Worm (Caenorhabditis elegans) whole organism, L1 larva: ENCODE data around the gene sri-28.

Experiments used
- F16B12.6 ChIP-seq: fragments of 150-350 bp; optimal IDR thresholded peaks from 2 replicates; lab custom pipeline; 2014; ENCODE audit warnings: missing biosample characterization, missing genetic modification characterization
- aha-1 ChIP-seq: fragments of 150-350 bp; optimal IDR thresholded peaks from 2 replicates; lab custom pipeline; 2014; ENCODE audit warnings: missing biosample characterization, missing genetic modification characterization
- alr-1 ChIP-seq: fragments of 200-800 bp; sonication (Bioruptor generic); optimal IDR thresholded peaks from 2 replicates; lab custom pipeline; 2018; ENCODE audit warnings: borderline replicate concordance, mild to moderate bottlenecking, missing genetic modification characterization, missing compliant biosample characterization
- aly-2 ChIP-seq: fragments of 150-350 bp; optimal IDR thresholded peaks from 2 replicates; lab custom pipeline; 2014; ENCODE audit warnings: missing biosample characterization, missing genetic modification characterization
- blmp-1 ChIP-seq: fragments of 150-350 bp; optimal IDR thresholded peaks from 2 replicates; lab custom pipeline; 2014; ENCODE audit warnings: missing biosample characterization, missing genetic modification characterization
- ceh-63 ChIP-seq: fragments of 200-800 bp; sonication (Bioruptor generic); optimal IDR thresholded peaks from 2 replicates; lab custom pipeline; 2018; ENCODE audit warnings: mild to moderate bottlenecking, missing genetic modification characterization, missing compliant biosample characterization
- ceh-8 ChIP-seq: fragments of 200-800 bp; sonication (Bioruptor generic); optimal IDR thresholded peaks from 2 replicates; lab custom pipeline; 2018; ENCODE audit warnings: mild to moderate bottlenecking, missing genetic modification characterization, moderate library complexity, missing compliant biosample characterization
- ceh-88 ChIP-seq: fragments of 200-800 bp; sonication (Bioruptor generic); IDR thresholded peaks from 2 replicates; pipeline ENCODE4 v1.3.6; 2022; ENCODE audit warnings: missing genetic modification characterization, missing compliant biosample characterization
- ces-1 ChIP-seq: fragments of 150-350 bp; optimal IDR thresholded peaks from 2 replicates; lab custom pipeline; 2014; ENCODE audit warnings: missing biosample characterization, missing genetic modification reagents, missing genetic modification characterization
- dpl-1 ChIP-seq, 3 experiments: fragments of 150-350 bp in 2 of 3; sonication (generic microtip) in 1 of 3; optimal IDR thresholded peaks; 2 replicates each; lab custom pipeline; 2014 to 2017; ENCODE audit warnings: missing biosample characterization in 3 of 3, missing genetic modification characterization in 3 of 3, missing genetic modification reagents in 3 of 3
- egl-13 ChIP-seq: sonication (generic microtip); optimal IDR thresholded peaks from 2 replicates; lab custom pipeline; 2016; ENCODE audit warnings: missing genotype, missing genetic modification reagents, missing genetic modification characterization, missing compliant biosample characterization
- elt-2 ChIP-seq: sonication (generic microtip); optimal IDR thresholded peaks from 2 replicates; lab custom pipeline; 2016; ENCODE audit warnings: missing genetic modification characterization, mild to moderate bottlenecking, inconsistent platforms, missing compliant biosample characterization, missing genetic modification reagents
- ets-5 ChIP-seq: fragments of 200-800 bp; sonication (Bioruptor generic); IDR thresholded peaks from 2 replicates; pipeline ENCODE4 v1.3.6; 2022; ENCODE audit warnings: missing genetic modification characterization, missing compliant biosample characterization
- fkh-10 ChIP-seq: sonication (generic microtip); optimal IDR thresholded peaks from 2 replicates; lab custom pipeline; 2017; ENCODE audit warnings: missing biosample characterization, missing genetic modification reagents, missing genetic modification characterization
- fkh-4 ChIP-seq: sonication (generic microtip); optimal IDR thresholded peaks from 2 replicates; lab custom pipeline; 2016; ENCODE audit warnings: missing compliant biosample characterization, missing genetic modification characterization, borderline replicate concordance
- fos-1 ChIP-seq: fragments of 150-350 bp; optimal IDR thresholded peaks from 2 replicates; lab custom pipeline; 2014; ENCODE audit warnings: missing biosample characterization, missing genetic modification characterization
- hlh-17 ChIP-seq: fragments of 200-800 bp; sonication (Bioruptor generic); optimal IDR thresholded peaks from 2 replicates; lab custom pipeline; 2018; ENCODE audit warnings: missing genetic modification characterization, mild to moderate bottlenecking, missing compliant biosample characterization, moderate library complexity, borderline replicate concordance
- hlh-4 ChIP-seq: sonication (generic microtip); optimal IDR thresholded peaks from 2 replicates; lab custom pipeline; 2016; ENCODE audit warnings: mild to moderate bottlenecking, missing genetic modification characterization, missing compliant biosample characterization
- hpl-2 ChIP-seq: fragments of 150-350 bp; optimal IDR thresholded peaks from 2 replicates; lab custom pipeline; 2014; ENCODE audit warnings: missing biosample characterization, missing genetic modification reagents, missing genetic modification characterization
- irx-1 ChIP-seq: sonication (generic microtip); optimal IDR thresholded peaks from 2 replicates; lab custom pipeline; 2016; ENCODE audit warnings: missing genetic modification characterization, missing compliant biosample characterization
- isw-1 ChIP-seq: fragments of 200-800 bp; sonication (Bioruptor generic); IDR thresholded peaks from 2 replicates; pipeline ENCODE4 v1.3.6; 2022; ENCODE audit warnings: missing genetic modification characterization, missing compliant biosample characterization
- jun-1 ChIP-seq: fragments of 150-350 bp; optimal IDR thresholded peaks from 2 replicates; lab custom pipeline; 2014; ENCODE audit warnings: missing biosample characterization, missing genetic modification reagents, missing genetic modification characterization
- lin-14 ChIP-seq: fragments of 200-800 bp; sonication (Bioruptor generic); optimal IDR thresholded peaks from 2 replicates; lab custom pipeline; 2018; ENCODE audit warnings: mild to moderate bottlenecking, missing genetic modification characterization, moderate library complexity, missing compliant biosample characterization
- lin-15B ChIP-seq: fragments of 150-350 bp; sonication (generic microtip); optimal IDR thresholded peaks from 3 replicates; lab custom pipeline; 2014; ENCODE audit warnings: missing biosample characterization, missing genetic modification characterization
- lin-35 ChIP-seq, 2 experiments: fragments of 150-350 bp; optimal IDR thresholded peaks; 2 replicates each; lab custom pipeline; 2014; ENCODE audit warnings: missing biosample characterization in 2 of 2, missing genetic modification characterization in 2 of 2, missing genetic modification reagents in 2 of 2
- lin-39 ChIP-seq: fragments of 150-350 bp; optimal IDR thresholded peaks from 2 replicates; lab custom pipeline; 2014; ENCODE audit warnings: missing biosample characterization, missing genetic modification reagents, missing genetic modification characterization
- mab-9 ChIP-seq: fragments of 200-800 bp; sonication (Bioruptor generic); IDR thresholded peaks from 2 replicates; pipeline ENCODE4 v1.3.6; 2022; ENCODE audit warnings: missing genetic modification reagents, missing genetic modification characterization, missing compliant biosample characterization
- mep-1 ChIP-seq: fragments of 150-350 bp; optimal IDR thresholded peaks from 2 replicates; lab custom pipeline; 2014; ENCODE audit warnings: missing biosample characterization, missing genetic modification characterization
- nhr-11 ChIP-seq: fragments of 150-350 bp; optimal IDR thresholded peaks from 2 replicates; lab custom pipeline; 2014; ENCODE audit warnings: missing biosample characterization, missing genetic modification characterization
- nhr-19 ChIP-seq: fragments of 200-800 bp; sonication (Bioruptor generic); conservative IDR thresholded peaks from 2 replicates; pipeline ENCODE4 v1.3.6; 2022; ENCODE audit warnings: missing genetic modification characterization, missing compliant biosample characterization
- nhr-71 ChIP-seq: sonication (generic microtip); optimal IDR thresholded peaks from 2 replicates; lab custom pipeline; 2016; ENCODE audit warnings: mild to moderate bottlenecking, missing genetic modification characterization, moderate library complexity, missing compliant biosample characterization
- nhr-85 ChIP-seq: sonication (generic microtip); peaks from one replicate; lab custom pipeline; 2016; ENCODE audit warnings: missing genetic modification characterization, inconsistent platforms, missing compliant biosample characterization
- pag-3 ChIP-seq: sonication (generic microtip); optimal IDR thresholded peaks from 2 replicates; lab custom pipeline; 2017; ENCODE audit warnings: missing genetic modification characterization, mild to moderate bottlenecking, missing compliant biosample characterization, antibody characterized with exemption, borderline replicate concordance; ENCODE audit not compliant: insufficient read depth
- snpc-4 ChIP-seq: fragments of 150-350 bp; optimal IDR thresholded peaks from 2 replicates; lab custom pipeline; 2014; ENCODE audit warnings: missing biosample characterization, missing genetic modification characterization
- sptf-1 ChIP-seq: fragments of 150-350 bp; optimal IDR thresholded peaks from 2 replicates; lab custom pipeline; 2014; ENCODE audit warnings: missing biosample characterization, missing genetic modification characterization
- sup-37 ChIP-seq: fragments of 200-800 bp; sonication (Bioruptor generic); optimal IDR thresholded peaks from 2 replicates; lab custom pipeline; 2018; ENCODE audit warnings: mild to moderate bottlenecking, missing genetic modification characterization, missing compliant biosample characterization
- tbx-2 ChIP-seq: sonication (generic microtip); optimal IDR thresholded peaks from 2 replicates; lab custom pipeline; 2016; ENCODE audit warnings: missing genetic modification characterization, missing compliant biosample characterization
- tlp-1 ChIP-seq: fragments of 150-350 bp; optimal IDR thresholded peaks from 2 replicates; lab custom pipeline; 2014; ENCODE audit warnings: missing biosample characterization, missing genetic modification characterization
- unc-130 ChIP-seq: fragments of 150-350 bp; optimal IDR thresholded peaks from 2 replicates; lab custom pipeline; 2017; ENCODE audit warnings: missing biosample characterization, missing genetic modification characterization, inconsistent platforms
- unc-86 ChIP-seq: sonication (generic microtip); optimal IDR thresholded peaks from 2 replicates; lab custom pipeline; 2016; ENCODE audit warnings: missing genetic modification characterization, missing compliant biosample characterization
- zag-1 ChIP-seq: fragments of 150-350 bp; optimal IDR thresholded peaks from 2 replicates; lab custom pipeline; 2014; ENCODE audit warnings: missing biosample characterization, missing genetic modification characterization
- ztf-11 ChIP-seq, 2 experiments: sonication (generic microtip); optimal IDR thresholded peaks; 2 replicates each; lab custom pipeline; 2016 to 2017; ENCODE audit warnings: missing genetic modification characterization in 2 of 2, missing biosample characterization in 1 of 2, missing compliant biosample characterization in 1 of 2
- ztf-4 ChIP-seq: fragments of 150-350 bp; optimal IDR thresholded peaks from 2 replicates; lab custom pipeline; 2014; ENCODE audit warnings: missing biosample characterization, missing genetic modification characterization

The sri-28 gene

DNA sequence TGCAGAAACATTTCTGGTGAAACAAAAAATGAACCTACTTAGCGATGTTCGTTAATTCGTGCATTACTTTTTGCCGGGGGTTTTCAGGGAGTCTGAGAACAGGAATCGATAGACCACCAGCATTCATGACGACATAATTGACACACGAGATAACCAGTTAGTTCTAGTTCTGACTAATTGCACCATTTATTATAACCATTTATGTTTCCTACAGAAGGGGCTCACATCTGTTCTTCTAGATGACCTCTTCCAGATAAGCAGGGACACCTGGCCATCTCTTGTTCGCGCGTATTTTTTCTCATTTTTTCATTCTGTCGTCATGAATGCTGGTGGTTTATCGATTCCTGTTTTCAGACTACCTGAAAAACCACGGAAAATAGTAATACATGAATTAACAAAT is 40.1 kb upstream of the sri-28 start, which contains the start of gene sdz-5:
Gene sdz-5 (plus strand): TSS at position 301 of the 400 bp plus-strand sequence.
- TF ChIP-seq F16B12.6 (tag; lab: Kevin White, UChicago), result no peak
- no peak for TF ChIP-seq ztf-4 (tag; lab: Kevin White, UChicago)
- no peak for TF ChIP-seq fos-1
- no peak for TF ChIP-seq aha-1 (tag; lab: Kevin White, UChicago)
- no peak for TF ChIP-seq nhr-71
- no peak for TF ChIP-seq dpl-1 (GFP tag; optimal IDR thresholded peaks at IDR 0.05; lab: Kevin White, UChicago)
- TF ChIP-seq sup-37 (GFP tag; lab: Kevin White, UChicago), result no peak
- TF ChIP-seq isw-1 (GFP tag; lab: Robert Waterston, UW), result no peak
- no peak for TF ChIP-seq irx-1 (tag; lab: Kevin White, UChicago)
- TF ChIP-seq ztf-11 (tag; optimal IDR thresholded peaks at IDR 0.05; lab: Kevin White, UChicago), result no peak
- TF ChIP-seq, all 84 proteins: peak for 0

DNA sequence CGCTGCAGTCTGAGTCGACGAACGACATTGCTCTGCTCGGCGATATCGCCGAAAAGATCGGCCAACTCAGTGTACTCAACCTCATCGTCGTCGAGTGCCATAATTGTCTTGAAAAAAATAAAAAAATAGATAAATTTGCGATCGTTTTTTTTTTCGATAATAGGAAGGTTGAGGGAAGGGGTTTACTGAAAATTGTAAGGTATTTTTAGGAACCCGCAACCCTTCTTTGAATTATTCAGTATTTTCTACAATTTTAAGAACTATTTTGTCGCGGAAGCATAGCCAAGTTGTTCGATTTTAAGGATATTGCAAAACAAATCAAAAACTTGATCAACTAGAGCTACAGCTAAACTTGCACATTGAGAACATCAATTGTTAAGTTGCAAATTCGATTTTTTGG is 36.3 kb upstream of the sri-28 start, which contains the start of gene C41H7.9:
Gene C41H7.9 (minus strand): TSS at position 101 of the 400 bp plus-strand sequence.
- TF ChIP-seq mab-9 (GFP tag; lab: Robert Waterston, UW) (no peak), unc-86 (no peak), dpl-1 (GFP tag; optimal IDR thresholded peaks at IDR 0.05; lab: Kevin White, UChicago) (no peak), fkh-4 (tag; lab: Kevin White, UChicago) (no peak), sptf-1 (tag; lab: Kevin White, UChicago) (no peak), mep-1 (tag; lab: Kevin White, UChicago) (no peak), pag-3 (no peak), ceh-63 (no peak), jun-1 (no peak), snpc-4 (no peak), egl-13 (tag; lab: Kevin White, UChicago) (no peak), hlh-17 (GFP tag; lab: Kevin White, UChicago) (no peak), blmp-1 (tag; lab: Kevin White, UChicago) (no peak), unc-130 (tag; lab: Kevin White, UChicago) (no peak), tbx-2 (tag; lab: Kevin White, UChicago) (no peak), nhr-85 (no peak), sup-37 (GFP tag; lab: Kevin White, UChicago) (no peak), lin-14 (GFP tag; lab: Kevin White, UChicago) (no peak), nhr-19 (GFP tag; lab: Robert Waterston, UW) (no peak)

DNA sequence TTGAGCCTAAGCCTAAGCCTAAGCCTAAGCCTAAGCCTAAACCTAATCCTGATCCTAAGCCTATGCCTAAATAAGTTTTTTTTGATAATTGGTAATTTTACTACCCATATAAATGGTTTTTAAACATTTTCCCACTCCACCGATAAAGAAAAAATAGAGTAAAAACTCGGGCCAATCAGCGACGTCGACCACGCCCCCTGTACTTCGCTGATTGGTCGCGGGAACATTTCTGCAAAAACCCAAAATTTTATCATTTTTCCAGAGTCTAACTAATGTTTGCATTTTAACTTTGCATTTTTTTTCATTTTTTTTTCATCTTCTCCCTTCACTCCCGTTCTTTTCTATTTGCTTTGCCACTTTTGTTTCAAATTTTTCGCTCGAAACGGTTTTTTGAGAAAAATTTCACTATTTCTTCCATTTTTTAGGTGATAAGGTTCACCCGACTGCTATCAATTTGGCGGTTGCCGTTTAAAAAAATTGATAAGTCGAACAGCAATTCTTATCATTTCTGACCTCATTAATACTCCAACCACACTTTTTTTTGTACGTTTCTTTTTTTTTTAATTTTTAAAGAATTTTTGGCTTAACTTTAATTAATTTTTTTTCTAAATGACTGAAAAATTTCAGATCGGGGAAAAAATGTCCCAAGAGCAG is 34.2 kb upstream of the sri-28 start, which contains the start of gene C41H7.2:
Gene C41H7.2 (plus strand): TSS at position 622 of the 654 bp plus-strand sequence.
- peak; percentile 78 for TF ChIP-seq elt-2 (tag; lab: Kevin White, UChicago)
- TF ChIP-seq ets-5 (GFP tag; lab: Robert Waterston, UW), result no peak
- TF ChIP-seq jun-1, result no peak
- peak; percentile 40 for TF ChIP-seq tlp-1
- no peak for TF ChIP-seq nhr-11 (tag; lab: Kevin White, UChicago)
- TF ChIP-seq ceh-88 (GFP tag; lab: Robert Waterston, UW), result no peak
- TF ChIP-seq, all 84 proteins: peak for 2

ce11 chrII:3019807-3020206 is 28.7 kb upstream of the sri-28 start, which contains the start of gene clec-3:
Gene clec-3, minus strand, starts transcription at chrII:3019907.
- TF ChIP-seq pag-3, result no peak
- no peak for TF ChIP-seq ces-1
- TF ChIP-seq zag-1 (tag; lab: Kevin White, UChicago), result no peak
- no peak for TF ChIP-seq hpl-2
- TF ChIP-seq nhr-19 (GFP tag; lab: Robert Waterston, UW), result no peak
- no peak for TF ChIP-seq alr-1
- TF ChIP-seq fkh-10 (GFP tag; lab: Kevin White, UChicago), result no peak
- TF ChIP-seq mab-9 (GFP tag; lab: Robert Waterston, UW), result no peak
- no peak for TF ChIP-seq hlh-4 (tag; lab: Kevin White, UChicago)
- TF ChIP-seq lin-39 (tag; lab: Kevin White, UChicago), result no peak
- TF ChIP-seq aly-2, result no peak
- no peak for TF ChIP-seq nhr-85
- TF ChIP-seq lin-35 (GFP tag; optimal IDR thresholded peaks at IDR 0.05; lab: Kevin White, UChicago), result no peak
- TF ChIP-seq unc-130 (tag; lab: Kevin White, UChicago), result no peak
- TF ChIP-seq ceh-8 (GFP tag; lab: Kevin White, UChicago), result no peak
- no peak for TF ChIP-seq isw-1 (GFP tag; lab: Robert Waterston, UW)
- TF ChIP-seq tbx-2 (tag; lab: Kevin White, UChicago), result no peak
- no peak for TF ChIP-seq ceh-63
- TF ChIP-seq lin-15B (tag; lab: Kevin White, UChicago), result no peak
- TF ChIP-seq snpc-4, result no peak
